Fruit fly (Drosophila melanogaster): ENCODE measurements around the gene CG13671.

The CG13671 gene

dm6 chr3L:8331414-8331813 lies 31.6 kb downstream of the CG13671 start:
- no peak for TF ChIP-seq brk (GFP tag; optimal IDR thresholded peaks at IDR 0.05)
- TF ChIP-seq fru (GFP tag; optimal IDR thresholded peaks at IDR 0.05), result no peak

dm6 chr3L:8333574-8333973 lies 33.7 kb downstream of the CG13671 start:
- TF ChIP-seq dl (GFP tag; optimal IDR thresholded peaks at IDR 0.05; ENCODE audit: insufficient read depth in 1 of 2, partially characterized antibody in 2 of 2) (no peak), Vsx2 (GFP tag; optimal IDR thresholded peaks at IDR 0.05; ENCODE audit: partially characterized antibody) (no peak), N (GFP tag; optimal IDR thresholded peaks at IDR 0.05) (no peak), usp (GFP tag; optimal IDR thresholded peaks at IDR 0.05) (no peak), Hnf4 (GFP tag; optimal IDR thresholded peaks at IDR 0.05) (no peak), Myc (optimal IDR thresholded peaks at IDR 0.05) (no peak)

DNA sequence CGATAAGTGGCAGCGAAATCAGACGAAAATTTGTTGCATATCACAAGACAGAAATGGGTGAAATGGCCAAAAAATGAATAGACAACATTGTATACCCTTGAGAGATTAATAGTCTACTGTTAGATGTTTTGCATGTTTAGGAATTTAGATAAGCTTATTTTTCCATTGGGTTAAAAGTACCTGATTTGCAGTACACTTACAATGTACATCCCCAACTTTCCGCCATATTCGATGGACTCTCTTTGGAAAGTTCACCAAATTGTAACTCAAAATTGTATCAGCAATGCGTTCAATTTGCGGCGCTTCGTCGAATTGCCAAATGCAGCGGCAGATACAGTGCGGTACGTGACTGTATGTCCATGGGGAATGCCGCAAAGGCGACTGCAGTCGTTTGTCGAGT lies 34.5 kb downstream of the CG13671 start:
- TF ChIP-seq Rel (GFP tag; optimal IDR thresholded peaks at IDR 0.05) (no peak), Rel (tag; optimal IDR thresholded peaks at IDR 0.05) (no peak), Hr83 (GFP tag; optimal IDR thresholded peaks at IDR 0.05; ENCODE audit: poor library complexity, severe bottlenecking) (no peak), Myc (optimal IDR thresholded peaks at IDR 0.05) (no peak), Dfd (GFP tag; optimal IDR thresholded peaks at IDR 0.05) (no peak), tai (GFP tag; optimal IDR thresholded peaks at IDR 0.05) (no peak), CG32264 (GFP tag; optimal IDR thresholded peaks at IDR 0.05) (no peak), Hr78 (GFP tag; optimal IDR thresholded peaks at IDR 0.05) (no peak), Vsx2 (GFP tag; optimal IDR thresholded peaks at IDR 0.05; ENCODE audit: partially characterized antibody) (no peak), foxo (GFP tag; optimal IDR thresholded peaks at IDR 0.05) (no peak), rgr (GFP tag; optimal IDR thresholded peaks at IDR 0.05) (no peak), dl (GFP tag; optimal IDR thresholded peaks at IDR 0.05; ENCODE audit: insufficient read depth in 1 of 2, partially characterized antibody in 2 of 2) (no peak), h (GFP tag; optimal IDR thresholded peaks at IDR 0.05) (no peak), CG9705 (GFP tag; optimal IDR thresholded peaks at IDR 0.05) (no peak)

- no peak for TF ChIP-seq rgr (GFP tag; optimal IDR thresholded peaks at IDR 0.05)
- no peak for TF ChIP-seq Hr83 (GFP tag; optimal IDR thresholded peaks at IDR 0.05; ENCODE audit: poor library complexity, severe bottlenecking)
- TF ChIP-seq Myc (optimal IDR thresholded peaks at IDR 0.05), result no peak
- TF ChIP-seq Hr78 (GFP tag; optimal IDR thresholded peaks at IDR 0.05), result no peak
- no peak for TF ChIP-seq GATAd (GFP tag; optimal IDR thresholded peaks at IDR 0.05)
- TF ChIP-seq HLH106 (tag; optimal IDR thresholded peaks at IDR 0.05), result no peak
Measured at dm6 chr3L:8336372-8336771, 36.5 kb downstream of the CG13671 start, which contains the start of gene Cpr66Cb. Cpr66Cb (plus strand) TSS chr3L:8336672.

DNA sequence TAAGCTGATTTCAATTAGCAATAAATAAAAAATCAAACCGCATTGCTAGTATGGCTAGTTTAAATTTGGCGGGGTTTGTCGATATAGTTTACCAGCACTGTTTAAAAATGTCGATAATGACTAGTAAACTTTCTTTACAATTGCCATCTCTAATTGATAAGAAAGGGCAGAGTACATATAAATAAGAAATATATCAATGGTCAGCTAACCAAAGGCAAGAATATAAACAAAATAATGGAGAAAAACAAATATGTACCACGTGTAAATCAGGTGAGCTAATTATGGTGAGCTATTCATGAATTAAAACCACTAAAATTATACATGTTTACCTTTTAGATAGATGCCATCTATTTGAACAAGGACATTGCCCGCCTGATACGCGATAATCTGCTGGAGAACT lies 39.1 kb downstream of the CG13671 start, which contains the start of gene Pex2:
Gene Pex2 (plus strand): TSS at position 131 of the 400 bp plus-strand sequence.
- TF ChIP-seq OdsH (GFP tag; optimal IDR thresholded peaks at IDR 0.05), result peak; percentile 21
- peak; percentile 9 for TF ChIP-seq HLH106 (tag; optimal IDR thresholded peaks at IDR 0.05)
- peak; percentile 22 for TF ChIP-seq psq (GFP tag; optimal IDR thresholded peaks at IDR 0.05)
- peak; percentile 30 for TF ChIP-seq GATAd (GFP tag; optimal IDR thresholded peaks at IDR 0.05)
- peak; percentile 33 for TF ChIP-seq sage (GFP tag; optimal IDR thresholded peaks at IDR 0.05)
- TF ChIP-seq Hr83 (GFP tag; optimal IDR thresholded peaks at IDR 0.05; ENCODE audit: poor library complexity, severe bottlenecking), result no peak
- TF ChIP-seq Hnf4 (GFP tag; optimal IDR thresholded peaks at IDR 0.05), result peak; percentile 75
- peak; percentile 60 for TF ChIP-seq brk (GFP tag; optimal IDR thresholded peaks at IDR 0.05)
- TF ChIP-seq dmrt93B (GFP tag; optimal IDR thresholded peaks at IDR 0.05), result no peak
- no peak for TF ChIP-seq ey (GFP tag; optimal IDR thresholded peaks at IDR 0.05)
- TF ChIP-seq Jra (GFP tag; optimal IDR thresholded peaks at IDR 0.05), result peak; percentile 9
- peak; percentile 34 for TF ChIP-seq fru (GFP tag; optimal IDR thresholded peaks at IDR 0.05)

DNA sequence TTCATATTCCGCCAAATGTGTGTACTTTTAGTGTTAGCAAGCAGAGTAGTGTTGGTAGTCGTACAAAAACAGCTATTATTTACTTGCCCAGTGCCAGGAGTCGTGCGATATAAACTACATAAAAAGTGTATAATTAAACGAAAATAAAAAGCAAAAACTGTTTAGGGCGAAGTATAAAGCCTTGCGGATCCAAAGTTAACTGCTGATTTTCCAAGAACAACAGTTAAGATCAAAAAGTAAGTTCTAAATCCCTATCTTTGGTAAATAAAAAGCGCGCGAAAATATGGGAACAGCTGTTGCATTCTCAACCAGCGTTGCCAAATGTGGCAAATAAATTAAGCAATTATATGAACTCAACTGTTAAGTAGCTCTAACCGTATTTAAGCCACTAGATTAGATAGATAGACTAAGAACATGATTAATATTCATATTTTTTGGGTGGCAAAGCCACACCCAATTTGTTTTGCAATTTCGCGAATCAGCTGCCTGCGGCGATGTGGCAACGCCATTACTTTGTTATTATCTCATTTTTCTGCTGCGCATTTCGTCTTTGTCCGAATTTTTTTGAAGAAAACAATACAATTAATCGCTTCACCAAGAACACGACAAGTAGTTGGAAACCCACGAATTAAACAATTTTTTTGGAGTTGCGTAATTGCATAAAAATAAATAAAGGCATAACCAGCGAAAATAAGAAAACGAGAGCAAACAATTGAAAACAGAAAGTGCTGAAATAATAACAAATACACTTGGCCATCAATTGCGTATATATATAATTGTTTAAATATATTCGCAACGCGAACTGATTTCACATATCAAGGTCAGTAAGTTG lies 40.6 kb downstream of the CG13671 start, which contains the start of the genes Prim1 and CG7083:
Gene Prim1 (plus strand): TSS at position 51 of the 832 bp plus-strand sequence.
Gene CG7083 (plus strand): TSS at position 522 of the 832 bp plus-strand sequence.
- no peak for TF ChIP-seq tai (GFP tag; optimal IDR thresholded peaks at IDR 0.05)
- TF ChIP-seq Mio (GFP tag; optimal IDR thresholded peaks at IDR 0.05), result no peak
- TF ChIP-seq woc (GFP tag; optimal IDR thresholded peaks at IDR 0.05), result peak; percentile 47
- TF ChIP-seq Myc (optimal IDR thresholded peaks at IDR 0.05), result peak; percentile 21
- TF ChIP-seq Rel (GFP tag; optimal IDR thresholded peaks at IDR 0.05), result no peak
- peak; percentile 96 for TF ChIP-seq Rel (tag; optimal IDR thresholded peaks at IDR 0.05)
- TF ChIP-seq foxo (GFP tag; optimal IDR thresholded peaks at IDR 0.05), result peak in 1 of 2 experiments; percentile 66
- TF ChIP-seq Vsx2 (GFP tag; optimal IDR thresholded peaks at IDR 0.05; ENCODE audit: partially characterized antibody), result no peak
- TF ChIP-seq h (GFP tag; optimal IDR thresholded peaks at IDR 0.05), result peak; percentile 75
- TF ChIP-seq ey (GFP tag; optimal IDR thresholded peaks at IDR 0.05), result peak; percentile 65
- TF ChIP-seq usp (GFP tag; optimal IDR thresholded peaks at IDR 0.05), result no peak
- TF ChIP-seq sage (GFP tag; optimal IDR thresholded peaks at IDR 0.05), result peak; percentile 34
- TF ChIP-seq dsf (GFP tag; optimal IDR thresholded peaks at IDR 0.05; ENCODE audit: borderline replicate concordance), result peak; percentile 60
- no peak for TF ChIP-seq Dif (GFP tag; optimal IDR thresholded peaks at IDR 0.05; ENCODE audit: partially characterized antibody)
- TF ChIP-seq GATAd (GFP tag; optimal IDR thresholded peaks at IDR 0.05), result peak; percentile 38
- TF ChIP-seq N (GFP tag; optimal IDR thresholded peaks at IDR 0.05), result no peak
- no peak for TF ChIP-seq Hr78 (GFP tag; optimal IDR thresholded peaks at IDR 0.05)
- peak; percentile 61 for TF ChIP-seq OdsH (GFP tag; optimal IDR thresholded peaks at IDR 0.05)
- TF ChIP-seq dl (GFP tag; optimal IDR thresholded peaks at IDR 0.05; ENCODE audit: insufficient read depth in 1 of 2, partially characterized antibody in 2 of 2), result no peak
- TF ChIP-seq sv (GFP tag; optimal IDR thresholded peaks at IDR 0.05), result peak; percentile 42
- peak; percentile 83 for TF ChIP-seq fru (GFP tag; optimal IDR thresholded peaks at IDR 0.05)
- TF ChIP-seq CrebA (GFP tag; optimal IDR thresholded peaks at IDR 0.05; ENCODE audit: borderline replicate concordance), result no peak
- no peak for TF ChIP-seq CG32264 (GFP tag; optimal IDR thresholded peaks at IDR 0.05)
- TF ChIP-seq Hr83 (GFP tag; optimal IDR thresholded peaks at IDR 0.05; ENCODE audit: poor library complexity, severe bottlenecking), result peak; percentile 21
- TF ChIP-seq lola (GFP tag; optimal IDR thresholded peaks at IDR 0.05), result no peak

All from whole organism, wandering third instar larva.